Fruit fly (Drosophila melanogaster) whole organism, wandering third instar larva: ENCODE measurements around the gene LManVI.

ENCODE experiments used
- CG32264 ChIP-seq: fragments of 200-800 bp; sonication (Bioruptor generic); optimal IDR thresholded peaks from 2 replicates; lab custom pipeline; 2016; ENCODE audit warnings: missing biosample characterization, missing genetic modification characterization
- CG9705 ChIP-seq: fragments of 200-800 bp; sonication (Bioruptor generic); optimal IDR thresholded peaks from 2 replicates; lab custom pipeline; 2018; ENCODE audit warnings: missing biosample characterization, mild to moderate bottlenecking, missing genetic modification characterization
- Dfd ChIP-seq: fragments of >200 bp; optimal IDR thresholded peaks from 2 replicates; lab custom pipeline; 2017; ENCODE audit warnings: missing biosample characterization, missing genetic modification characterization
- Dif ChIP-seq: fragments of 200-275, 200-300 bp; sonication (Bioruptor generic); optimal IDR thresholded peaks from 2 replicates; lab custom pipeline; 2018; ENCODE audit warnings: missing biosample characterization, missing genetic modification characterization; ENCODE audit not compliant: partially characterized antibody
- GATAd ChIP-seq: sonication (Bioruptor generic); optimal IDR thresholded peaks from 2 replicates; lab custom pipeline; 2016; ENCODE audit warnings: missing biosample characterization, missing genetic modification characterization
- HLH106 ChIP-seq: fragments of 200-800 bp; optimal IDR thresholded peaks from 3 replicates; lab custom pipeline; 2019; ENCODE audit warnings: missing biosample characterization, mild to moderate bottlenecking, missing genetic modification characterization, moderate library complexity
- Hnf4 ChIP-seq: fragments of 200-800 bp; sonication (Bioruptor generic); optimal IDR thresholded peaks from 2 replicates; lab custom pipeline; 2016; ENCODE audit warnings: missing biosample characterization, mild to moderate bottlenecking, missing genetic modification characterization
- Hr78 ChIP-seq: fragments of >200 bp; optimal IDR thresholded peaks from 2 replicates; lab custom pipeline; 2017; ENCODE audit warnings: missing biosample characterization, missing genetic modification characterization
- Hr83 ChIP-seq: fragments of 200-300 bp; sonication (Bioruptor generic); optimal IDR thresholded peaks from 2 replicates; lab custom pipeline; 2016; ENCODE audit warnings: missing biosample characterization, mild to moderate bottlenecking, missing genetic modification characterization, moderate library complexity; ENCODE audit not compliant: poor library complexity, severe bottlenecking
- Mio ChIP-seq: sonication (Bioruptor generic); optimal IDR thresholded peaks from 2 replicates; lab custom pipeline; 2016; ENCODE audit warnings: missing biosample characterization, missing genetic modification characterization
- Myc ChIP-seq: fragments of >200 bp; optimal IDR thresholded peaks from 2 replicates; lab custom pipeline; 2017
- N ChIP-seq: fragments of >200 bp; optimal IDR thresholded peaks from 2 replicates; lab custom pipeline; 2018; ENCODE audit warnings: missing biosample characterization, missing external identifiers, missing genetic modification characterization
- OdsH ChIP-seq: fragments of 200-800 bp; sonication (Bioruptor generic); optimal IDR thresholded peaks from 2 replicates; lab custom pipeline; 2016; ENCODE audit warnings: missing biosample characterization, mild to moderate bottlenecking, missing genetic modification characterization
- Rel ChIP-seq, 2 experiments: fragments of 200-800 bp; sonication (Bioruptor generic) in 1 of 2; optimal IDR thresholded peaks; 2 replicates in 1 of 2; 3 replicates in 1 of 2; lab custom pipeline; 2016 to 2019; ENCODE audit warnings: mild to moderate bottlenecking in 2 of 2, missing biosample characterization in 2 of 2, missing genetic modification characterization in 2 of 2, moderate library complexity in 1 of 2
- Sp1 ChIP-seq: fragments of 200-800 bp; sonication (Bioruptor generic); optimal IDR thresholded peaks from 3 replicates; lab custom pipeline; 2019; ENCODE audit warnings: missing biosample characterization, mild to moderate bottlenecking, missing genetic modification characterization, moderate library complexity
- br ChIP-seq: fragments of 200-800 bp; sonication (Bioruptor generic); optimal IDR thresholded peaks from 2 replicates; lab custom pipeline; 2016; ENCODE audit warnings: missing biosample characterization, missing genetic modification characterization
- brk ChIP-seq: fragments of 200-800 bp; sonication (Bioruptor generic); optimal IDR thresholded peaks from 2 replicates; lab custom pipeline; 2016; ENCODE audit warnings: missing biosample characterization, mild to moderate bottlenecking, missing genetic modification characterization
- dl ChIP-seq, 2 experiments: fragments of 175-275, 200-275 bp in 1 of 2; fragments of 200-275 bp in 1 of 2; sonication (Bioruptor generic); optimal IDR thresholded peaks; lab custom pipeline; 2018; ENCODE audit warnings: mild to moderate bottlenecking in 2 of 2, missing biosample characterization in 2 of 2, missing genetic modification characterization in 2 of 2, moderate library complexity in 2 of 2; ENCODE audit not compliant: partially characterized antibody in 2 of 2, insufficient read depth in 1 of 2
- dsf ChIP-seq: sonication (Bioruptor generic); optimal IDR thresholded peaks from 2 replicates; lab custom pipeline; 2016; ENCODE audit warnings: missing biosample characterization, missing genetic modification characterization, borderline replicate concordance
- ey ChIP-seq: fragments of 200-800 bp; sonication (Bioruptor generic); optimal IDR thresholded peaks from 2 replicates; lab custom pipeline; 2016; ENCODE audit warnings: missing biosample characterization, missing genetic modification characterization
- foxo ChIP-seq, 2 experiments: fragments of 200-800 bp; sonication (Bioruptor generic); optimal IDR thresholded peaks; 2 replicates in 1 of 2; 3 replicates in 1 of 2; lab custom pipeline; 2016 to 2017; ENCODE audit warnings: missing biosample characterization in 2 of 2, missing genetic modification characterization in 2 of 2
- fru ChIP-seq: fragments of 200-800 bp; sonication (Bioruptor generic); optimal IDR thresholded peaks from 3 replicates; lab custom pipeline; 2016; ENCODE audit warnings: missing biosample characterization, mild to moderate bottlenecking, missing genetic modification characterization
- h ChIP-seq: fragments of 200-800 bp; sonication (Bioruptor generic); optimal IDR thresholded peaks from 3 replicates; lab custom pipeline; 2016; ENCODE audit warnings: missing biosample characterization, mild to moderate bottlenecking, missing genetic modification characterization
- lola ChIP-seq: fragments of >200 bp; optimal IDR thresholded peaks from 2 replicates; lab custom pipeline; 2017; ENCODE audit warnings: missing biosample characterization, missing genetic modification characterization
- pan ChIP-seq: fragments of >200 bp; optimal IDR thresholded peaks from 2 replicates; lab custom pipeline; 2017
- psq ChIP-seq: fragments of 200-800 bp; sonication (Bioruptor generic); optimal IDR thresholded peaks from 3 replicates; lab custom pipeline; 2017; ENCODE audit warnings: missing biosample characterization, mild to moderate bottlenecking, missing genetic modification characterization, moderate library complexity
- rgr ChIP-seq: fragments of 200-800 bp; sonication (Bioruptor generic); optimal IDR thresholded peaks from 3 replicates; lab custom pipeline; 2016; ENCODE audit warnings: missing biosample characterization, mild to moderate bottlenecking, missing genetic modification characterization
- sage ChIP-seq: fragments of 200-800 bp; sonication (Bioruptor generic); optimal IDR thresholded peaks from 2 replicates; lab custom pipeline; 2016; ENCODE audit warnings: missing biosample characterization, mild to moderate bottlenecking, missing genetic modification characterization
- sv ChIP-seq: fragments of 200-800 bp; sonication (Bioruptor generic); optimal IDR thresholded peaks from 3 replicates; lab custom pipeline; 2016; ENCODE audit warnings: missing biosample characterization, missing genetic modification characterization
- woc ChIP-seq: sonication (Bioruptor generic); optimal IDR thresholded peaks from 2 replicates; lab custom pipeline; 2016; ENCODE audit warnings: missing biosample characterization, mild to moderate bottlenecking, missing genetic modification characterization

The LManVI gene

DNA sequence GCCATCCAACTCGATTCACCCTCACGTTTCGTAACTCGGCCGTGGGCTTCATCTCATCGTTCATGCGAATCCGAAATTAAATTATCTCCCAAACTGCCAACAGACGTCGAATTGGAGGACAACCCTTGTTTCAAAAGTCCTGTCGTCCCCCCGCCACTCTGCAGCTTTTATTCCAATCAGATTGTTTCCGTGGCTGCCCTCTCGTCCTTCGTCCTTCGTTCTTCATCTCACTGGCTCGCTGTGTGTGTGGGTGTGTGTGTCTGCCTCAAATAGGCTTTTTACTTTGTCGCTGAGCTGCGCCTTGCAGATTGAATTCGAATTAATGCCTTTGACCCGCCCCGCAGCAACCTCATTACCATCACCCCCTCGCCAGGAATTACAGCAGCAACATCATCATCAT, 13.1 kb upstream of the LManVI start:
- TF ChIP-seq br = no peak
- no peak for TF ChIP-seq N (GFP tag; lab: Kevin White, UChicago)
- no peak for TF ChIP-seq Mio (GFP tag; lab: Kevin White, UChicago)
- TF ChIP-seq Hnf4 (GFP tag; lab: Kevin White, UChicago) = no peak
- TF ChIP-seq Hr78 (GFP tag; lab: Kevin White, UChicago) = no peak
- TF ChIP-seq sage (GFP tag; lab: Kevin White, UChicago) = no peak
- TF ChIP-seq h (GFP tag; lab: Kevin White, UChicago) = no peak
- no peak for TF ChIP-seq Hr83 (GFP tag; lab: Kevin White, UChicago)
- no peak for TF ChIP-seq psq (GFP tag; lab: Kevin White, UChicago)
- TF ChIP-seq Dif (GFP tag; lab: Kevin White, UChicago) = no peak
- no peak for TF ChIP-seq sv (GFP tag; lab: Kevin White, UChicago)
- TF ChIP-seq ey (GFP tag; lab: Kevin White, UChicago) = no peak
- no peak for TF ChIP-seq dsf (GFP tag; lab: Kevin White, UChicago)
- TF ChIP-seq pan (lab: Kevin White, UChicago) = no peak
- TF ChIP-seq fru (GFP tag; lab: Kevin White, UChicago) = no peak
- TF ChIP-seq, all 38 proteins: peak for 0

DNA sequence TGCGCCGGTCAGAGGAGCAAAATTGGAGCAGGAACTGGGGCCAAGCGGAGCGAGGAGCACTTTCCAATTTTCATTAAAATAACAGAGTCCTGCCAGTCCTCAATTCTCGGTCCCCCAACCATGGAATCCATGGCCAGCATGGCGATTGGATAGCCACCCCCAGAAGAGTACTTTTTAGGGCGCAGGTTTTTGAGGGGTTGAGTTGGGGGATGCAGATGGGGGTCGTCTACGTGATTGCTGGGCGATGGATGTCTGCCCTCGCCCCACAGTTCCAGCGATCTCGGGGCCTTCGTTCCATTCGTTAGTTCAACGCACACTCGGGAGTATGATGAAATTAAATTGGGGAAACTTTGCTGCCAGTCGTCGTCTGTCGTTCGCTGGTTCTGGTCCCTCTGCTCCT, 10.7 kb upstream of the LManVI start:
- TF ChIP-seq Sp1 (GFP tag; lab: Kevin White, UChicago) (no peak), woc (GFP tag; lab: Kevin White, UChicago) (no peak), CG9705 (GFP tag; lab: Kevin White, UChicago) (no peak), dsf (GFP tag; lab: Kevin White, UChicago) (no peak), Myc (lab: Kevin White, UChicago) (no peak), br (no peak)

DNA sequence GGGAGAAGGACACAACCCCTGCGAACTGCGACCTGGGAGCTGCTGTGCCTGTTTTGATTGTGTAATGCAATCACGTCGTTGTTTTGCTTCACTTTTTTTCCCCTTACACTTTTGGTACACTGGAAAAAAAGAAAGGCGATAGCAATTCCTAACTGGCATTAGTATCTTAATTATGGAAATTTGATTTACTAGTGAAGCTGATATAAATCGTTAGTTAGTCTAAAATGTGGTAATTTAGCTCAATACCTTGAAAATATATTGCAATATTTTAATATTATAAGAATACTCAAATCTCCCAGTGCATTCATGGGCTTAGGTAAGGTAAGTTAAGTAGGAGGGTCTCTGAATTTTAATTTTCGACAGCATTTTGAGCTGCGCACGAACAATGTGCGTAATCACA, 6.5 kb upstream of the LManVI start:
- no peak for TF ChIP-seq psq (GFP tag; lab: Kevin White, UChicago)
- peak; percentile 45 for TF ChIP-seq h (GFP tag; lab: Kevin White, UChicago)
- peak; percentile 6 for TF ChIP-seq rgr (GFP tag; lab: Kevin White, UChicago)
- peak in 1 of 2 experiments; percentile 17 for TF ChIP-seq foxo (GFP tag; optimal IDR thresholded peaks at IDR 0.05; lab: Kevin White, UChicago)
- no peak for TF ChIP-seq Rel (GFP tag; optimal IDR thresholded peaks at IDR 0.05; lab: Kevin White, UChicago)
- TF ChIP-seq Rel (tag; optimal IDR thresholded peaks at IDR 0.05; lab: Kevin White, UChicago) = no peak
- peak; percentile 31 for TF ChIP-seq HLH106 (tag; lab: Kevin White, UChicago)
- peak; percentile 29 for TF ChIP-seq ey (GFP tag; lab: Kevin White, UChicago)
- peak; percentile 45 for TF ChIP-seq fru (GFP tag; lab: Kevin White, UChicago)
- peak; percentile 38 for TF ChIP-seq Sp1 (GFP tag; lab: Kevin White, UChicago)

DNA sequence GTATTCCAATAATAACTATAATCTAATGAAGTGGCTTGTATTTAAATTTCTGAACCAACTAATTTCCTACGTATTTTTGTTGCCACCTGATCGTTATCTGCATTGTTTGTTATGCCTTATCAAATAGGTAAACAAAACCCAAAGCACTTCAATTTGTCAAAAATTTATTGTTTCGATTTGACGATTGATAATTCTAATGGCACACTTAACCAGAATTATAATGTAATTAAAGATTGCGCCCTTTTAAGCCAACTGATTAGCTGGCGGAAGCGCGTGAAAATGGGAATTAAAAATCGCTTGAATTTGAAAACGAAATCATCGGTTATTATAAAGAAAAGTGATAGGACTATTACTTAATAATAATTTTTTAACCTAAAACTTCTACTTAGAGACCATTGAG, 3.7 kb upstream of the LManVI start:
- TF ChIP-seq lola (no peak), CG32264 (GFP tag; lab: Kevin White, UChicago) (no peak), Hr83 (GFP tag; lab: Kevin White, UChicago) (no peak), rgr (GFP tag; lab: Kevin White, UChicago) (no peak)
- TF ChIP-seq, all 38 proteins: peak for 0

DNA sequence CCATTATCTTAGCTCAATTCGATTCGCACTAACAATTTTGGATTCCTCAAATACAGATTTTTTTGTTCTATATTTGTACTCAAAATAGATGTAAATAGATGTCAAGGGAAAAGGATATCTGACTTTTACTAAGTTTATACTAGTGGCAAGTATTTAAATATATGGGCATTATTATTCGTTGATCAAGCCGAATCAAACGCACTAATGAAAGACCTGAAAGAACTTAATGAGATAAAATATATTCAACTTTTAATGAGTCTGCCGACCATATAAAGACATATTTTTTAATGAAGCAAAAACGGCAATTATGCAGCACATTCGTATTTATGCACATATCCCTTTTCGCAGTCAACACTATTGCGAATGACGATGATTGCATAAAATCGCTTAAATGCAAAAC, 1.3 kb upstream of the LManVI start, which contains the start of gene CG42710:
CG42710 (minus strand) TSS at position 101 of the 400 bp plus-strand sequence.
- TF ChIP-seq CG9705 (GFP tag; lab: Kevin White, UChicago) (no peak), psq (GFP tag; lab: Kevin White, UChicago) (no peak), GATAd (GFP tag; lab: Kevin White, UChicago) (no peak), Dif (GFP tag; lab: Kevin White, UChicago) (no peak), CG32264 (GFP tag; lab: Kevin White, UChicago) (no peak), dl (GFP tag; optimal IDR thresholded peaks at IDR 0.05; lab: Kevin White, UChicago; ENCODE audit: insufficient read depth in 1 of 2, partially characterized antibody in 2 of 2) (no peak), fru (GFP tag; lab: Kevin White, UChicago) (no peak)

DNA sequence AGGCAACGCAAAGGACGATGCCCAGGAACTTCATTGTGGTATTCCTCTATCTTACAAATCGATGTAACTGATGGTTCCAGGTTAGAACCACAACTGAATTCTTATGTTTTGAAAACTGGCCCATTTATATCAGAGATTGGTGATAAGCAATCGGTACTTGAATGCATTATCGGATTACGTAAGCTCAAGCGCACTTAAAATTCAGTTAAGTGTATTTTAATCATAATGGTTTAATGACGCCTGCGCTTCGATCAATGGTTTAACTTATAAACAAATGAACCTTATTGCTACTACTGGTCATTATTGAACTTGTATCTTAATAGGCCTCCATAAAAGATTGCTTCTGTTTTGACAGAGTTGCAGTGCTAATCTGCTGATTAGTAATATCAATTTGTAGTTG, 4.9 kb downstream of the LManVI start, which contains the start of gene LManV:
LManV (minus strand) TSS at position 101 of the 400 bp plus-strand sequence.
- TF ChIP-seq GATAd (GFP tag; lab: Kevin White, UChicago) (no peak), Dfd (GFP tag; lab: Kevin White, UChicago) (no peak), dl (GFP tag; optimal IDR thresholded peaks at IDR 0.05; lab: Kevin White, UChicago; ENCODE audit: insufficient read depth in 1 of 2, partially characterized antibody in 2 of 2) (no peak), brk (GFP tag; lab: Kevin White, UChicago) (no peak), OdsH (no peak), Sp1 (GFP tag; lab: Kevin White, UChicago) (no peak), Rel (GFP tag; optimal IDR thresholded peaks at IDR 0.05; lab: Kevin White, UChicago) (no peak), Rel (tag; optimal IDR thresholded peaks at IDR 0.05; lab: Kevin White, UChicago) (no peak), Myc (lab: Kevin White, UChicago) (no peak), rgr (GFP tag; lab: Kevin White, UChicago) (no peak), lola (no peak), Hr78 (GFP tag; lab: Kevin White, UChicago) (no peak), HLH106 (tag; lab: Kevin White, UChicago) (no peak), Hr83 (GFP tag; lab: Kevin White, UChicago) (no peak), woc (GFP tag; lab: Kevin White, UChicago) (no peak), foxo (GFP tag; optimal IDR thresholded peaks at IDR 0.05; lab: Kevin White, UChicago) (no peak), sage (GFP tag; lab: Kevin White, UChicago) (no peak), CG32264 (GFP tag; lab: Kevin White, UChicago) (no peak), dsf (GFP tag; lab: Kevin White, UChicago) (no peak)
